Worm (Caenorhabditis elegans): ENCODE data around the gene ugt-54.

The ugt-54 gene

DNA sequence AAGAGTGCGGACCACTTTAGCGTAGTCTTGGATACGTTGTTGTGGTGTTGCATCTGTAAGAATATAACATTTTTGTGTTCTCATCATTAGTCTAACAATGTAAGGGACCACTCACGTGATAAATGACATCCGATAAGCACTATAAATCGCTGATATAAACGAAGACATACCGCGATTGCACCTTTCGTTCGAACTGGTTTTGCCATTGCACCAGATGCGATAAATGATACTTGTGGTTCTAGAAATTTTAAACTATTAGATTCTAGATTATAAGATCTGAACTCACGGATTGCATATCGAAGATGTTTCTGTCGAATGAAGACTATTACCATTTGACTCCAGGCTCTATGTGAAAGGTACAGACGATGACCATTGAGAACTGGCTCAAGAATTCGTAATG, 9.8 kb downstream of the ugt-54 start:
- no peak for TF ChIP-seq xnd-1 (tag; optimal IDR thresholded peaks at IDR 0.05)
- no peak for TF ChIP-seq lin-26 (GFP tag; IDR thresholded peaks at IDR 0.05)
- no peak for TF ChIP-seq F52B5.7 (tag; optimal IDR thresholded peaks at IDR 0.05)
- no peak for TF ChIP-seq him-1 (tag; optimal IDR thresholded peaks at IDR 0.05)
- TF ChIP-seq Y67H2A.10 (GFP tag; conservative IDR thresholded peaks at IDR 0.05): no peak
- TF ChIP-seq tbx-9 (tag; optimal IDR thresholded peaks at IDR 0.05; ENCODE audit: borderline replicate concordance): no peak
- no peak for TF ChIP-seq B0035.1 (tag; optimal IDR thresholded peaks at IDR 0.05)
- no peak for TF ChIP-seq bed-1 (GFP tag; IDR thresholded peaks at IDR 0.05)
- no peak for TF ChIP-seq nhr-80 (tag; optimal IDR thresholded peaks at IDR 0.05)
- no peak for TF ChIP-seq Y56A3A.18 (GFP tag; IDR thresholded peaks at IDR 0.05)
- no peak for TF ChIP-seq egl-18 (GFP tag; IDR thresholded peaks at IDR 0.05)

DNA sequence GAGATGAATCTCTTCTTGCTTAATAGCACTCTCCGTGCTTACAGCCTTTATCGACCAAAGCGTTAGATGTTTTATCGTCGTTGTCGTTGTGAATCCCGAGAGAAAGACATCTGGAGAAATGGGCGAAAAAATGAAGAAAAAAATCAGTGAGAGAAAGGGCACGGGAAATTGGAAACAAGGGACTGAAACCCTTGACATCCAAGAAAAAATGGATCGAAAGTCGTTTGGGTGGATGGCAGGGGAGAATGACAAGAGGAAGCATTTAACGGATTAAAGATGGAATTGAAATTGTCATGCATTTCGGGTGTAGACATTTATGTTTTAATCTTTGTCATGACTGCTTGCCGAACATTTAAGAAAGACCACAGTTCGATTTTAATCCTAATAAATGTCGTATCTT, 12.3 kb downstream of the ugt-54 start, which contains the start of gene inpp-1:
TSS of gene inpp-1 (minus strand) at position 101 of the 400 bp plus-strand sequence.
- TF ChIP-seq ceh-100 (GFP tag; IDR thresholded peaks at IDR 0.05) (no peak), tbp1 (GFP tag; optimal IDR thresholded peaks at IDR 0.05) (no peak), madf-3 (GFP tag; IDR thresholded peaks at IDR 0.05) (no peak), mcd-1 (GFP tag; IDR thresholded peaks at IDR 0.05) (no peak), sptf-2 (GFP tag; optimal IDR thresholded peaks at IDR 0.05) (no peak), lir-1 (GFP tag; conservative IDR thresholded peaks at IDR 0.05) (no peak), sea-2 (GFP tag; IDR thresholded peaks at IDR 0.05) (no peak), unc-130 (GFP tag; optimal IDR thresholded peaks at IDR 0.05) (no peak), B0035.1 (tag; optimal IDR thresholded peaks at IDR 0.05) (no peak), lin-40 (tag; optimal IDR thresholded peaks at IDR 0.05) (no peak), let-526 (GFP tag; IDR thresholded peaks at IDR 0.05) (no peak), madf-10 (tag; optimal IDR thresholded peaks at IDR 0.05) (no peak), egl-18 (GFP tag; IDR thresholded peaks at IDR 0.05) (no peak)

- TF ChIP-seq Y56A3A.18 (GFP tag; IDR thresholded peaks at IDR 0.05): no peak
- no peak for TF ChIP-seq madf-10 (tag; optimal IDR thresholded peaks at IDR 0.05)
- no peak for TF ChIP-seq ceh-91 (GFP tag; IDR thresholded peaks at IDR 0.05)
- TF ChIP-seq nhr-120 (GFP tag; IDR thresholded peaks at IDR 0.05): no peak
- TF ChIP-seq madf-6 (GFP tag; IDR thresholded peaks at IDR 0.05): peak; percentile 10; the same call in 1 of the 2 replicates
- TF ChIP-seq F57A8.1 (GFP tag; optimal IDR thresholded peaks at IDR 0.05): peak; percentile 27
- no peak for TF ChIP-seq ekl-4 (GFP tag; IDR thresholded peaks at IDR 0.05)
- TF ChIP-seq nhr-27 (tag; optimal IDR thresholded peaks at IDR 0.05): no peak
- TF ChIP-seq hmg-20 (GFP tag; IDR thresholded peaks at IDR 0.05): no peak
- no peak for TF ChIP-seq F39B2.1 (GFP tag; IDR thresholded peaks at IDR 0.05)
Observed at ce11 chrIV:10777076-10777475, 15.6 kb downstream of the ugt-54 start.

ce11 chrIV:10777600-10777999, 16.1 kb downstream of the ugt-54 start:
- TF ChIP-seq B0261.1 (tag; optimal IDR thresholded peaks at IDR 0.05) (no peak), hlh-12 (tag; optimal IDR thresholded peaks at IDR 0.05) (no peak), ceh-58 (GFP tag; IDR thresholded peaks at IDR 0.05) (no peak), F23B12.7 (tag; optimal IDR thresholded peaks at IDR 0.05; ENCODE audit: insufficient read depth) (no peak), ztf-18 (tag; optimal IDR thresholded peaks at IDR 0.05) (no peak), F57A8.1 (GFP tag; optimal IDR thresholded peaks at IDR 0.05) (no peak), ztf-25 (GFP tag; IDR thresholded peaks at IDR 0.05) (no peak), lsl-1 (GFP tag; optimal IDR thresholded peaks at IDR 0.05) (no peak), nfyb-1 (GFP tag; IDR thresholded peaks at IDR 0.05) (no peak), snpc-1.1 (tag; optimal IDR thresholded peaks at IDR 0.05; ENCODE audit: insufficient read depth) (no peak), C06A6.2 (GFP tag; conservative IDR thresholded peaks at IDR 0.05) (no peak), lir-1 (GFP tag; conservative IDR thresholded peaks at IDR 0.05) (no peak), somi-1 (GFP tag; optimal IDR thresholded peaks at IDR 0.05) (no peak)
